Fruit fly (Drosophila melanogaster) whole organism, prepupa: ENCODE measurements around the gene Lipt2.

Source experiments
- Blimp-1 ChIP-seq: fragments of 200-800 bp; sonication (Bioruptor generic); optimal IDR thresholded peaks from 3 replicates; lab custom pipeline; 2017; ENCODE audit warnings: missing biosample characterization, missing genetic modification characterization, mild to moderate bottlenecking, moderate library complexity, missing genetic modification reagents
- CG1621 ChIP-seq: fragments of 200-800 bp; sonication (Bioruptor generic); optimal IDR thresholded peaks from 3 replicates; lab custom pipeline; 2018; ENCODE audit warnings: missing biosample characterization, mild to moderate bottlenecking, missing genetic modification characterization
- CG3032 ChIP-seq: fragments of 200-800 bp; optimal IDR thresholded peaks from 2 replicates; lab custom pipeline; 2019; ENCODE audit warnings: missing biosample characterization, mild to moderate bottlenecking, missing genetic modification characterization, moderate library complexity
- CG31627 ChIP-seq: fragments of 200-800 bp; sonication (Bioruptor generic); optimal IDR thresholded peaks from 3 replicates; lab custom pipeline; 2016; ENCODE audit warnings: missing biosample characterization, missing genetic modification characterization
- CG32006 ChIP-seq: fragments of 200-800 bp; sonication (Bioruptor generic); optimal IDR thresholded peaks from 3 replicates; lab custom pipeline; 2017; ENCODE audit warnings: missing biosample characterization, mild to moderate bottlenecking, missing genetic modification characterization
- CG34406 ChIP-seq: fragments of 200-800 bp; sonication (Bioruptor generic); optimal IDR thresholded peaks from 3 replicates; lab custom pipeline; 2016; ENCODE audit warnings: missing biosample characterization, missing genetic modification characterization
- CG6163 ChIP-seq: fragments of 200-800 bp; sonication (Bioruptor generic); IDR thresholded peaks from 3 replicates; pipeline ENCODE4 v1.3.6; 2022; ENCODE audit warnings: missing biosample characterization, missing genetic modification characterization
- CG6854 ChIP-seq: fragments of 200-800 bp; sonication (Bioruptor generic); optimal IDR thresholded peaks from 2 replicates; lab custom pipeline; 2017; ENCODE audit warnings: missing biosample characterization, mild to moderate bottlenecking, missing genetic modification characterization
- CG8119 ChIP-seq: fragments of 200-800 bp; sonication (Bioruptor generic); IDR thresholded peaks from 3 replicates; pipeline ENCODE4 v1.3.6; 2022; ENCODE audit warnings: missing biosample characterization, missing genetic modification characterization
- CG8632 ChIP-seq: fragments of 200-800 bp; sonication (Bioruptor generic); optimal IDR thresholded peaks from 3 replicates; lab custom pipeline; 2016; ENCODE audit warnings: missing biosample characterization, missing genetic modification characterization
- Eip75B ChIP-seq: fragments of 200-800 bp; sonication (Bioruptor generic); optimal IDR thresholded peaks from 3 replicates; lab custom pipeline; 2016; ENCODE audit warnings: missing biosample characterization, missing genetic modification characterization
- Eip78C ChIP-seq: fragments of 200-800 bp; sonication (Bioruptor generic); peaks from one replicate; lab custom pipeline; 2016; ENCODE audit warnings: missing biosample characterization, missing genetic modification characterization
- Ets21C ChIP-seq: fragments of 200-800 bp; sonication (Bioruptor generic); optimal IDR thresholded peaks from 3 replicates; lab custom pipeline; 2016; ENCODE audit warnings: missing biosample characterization, missing genetic modification characterization
- Hr39 ChIP-seq: fragments of 200-800 bp; sonication (Bioruptor generic); optimal IDR thresholded peaks from 2 replicates; lab custom pipeline; 2016; ENCODE audit warnings: missing biosample characterization, missing genetic modification characterization
- Met ChIP-seq: fragments of 200-800 bp; sonication (Bioruptor generic); optimal IDR thresholded peaks from 3 replicates; lab custom pipeline; 2016; ENCODE audit warnings: missing biosample characterization, missing genetic modification characterization
- Sox14 ChIP-seq: fragments of 200-800 bp; sonication (Bioruptor generic); optimal IDR thresholded peaks from 3 replicates; lab custom pipeline; 2016; ENCODE audit warnings: missing biosample characterization, missing genetic modification characterization
- acj6 ChIP-seq: fragments of 200-800 bp; sonication (Bioruptor generic); optimal IDR thresholded peaks from 3 replicates; lab custom pipeline; 2016; ENCODE audit warnings: missing biosample characterization, missing genetic modification characterization
- dac ChIP-seq: fragments of 200-800 bp; sonication (Bioruptor generic); optimal IDR thresholded peaks from 2 replicates; lab custom pipeline; 2017; ENCODE audit warnings: missing biosample characterization, mild to moderate bottlenecking, missing genetic modification characterization
- esn ChIP-seq: fragments of 200-800 bp; sonication (Bioruptor generic); optimal IDR thresholded peaks from 2 replicates; lab custom pipeline; 2016; ENCODE audit warnings: missing biosample characterization, mild to moderate bottlenecking, missing genetic modification characterization, moderate library complexity
- lz ChIP-seq: fragments of 200-800 bp; sonication (Bioruptor generic); optimal IDR thresholded peaks from 3 replicates; lab custom pipeline; 2016; ENCODE audit warnings: missing biosample characterization, missing genetic modification characterization
- salr ChIP-seq, 2 experiments: fragments of 200-800 bp; sonication (Bioruptor generic); optimal IDR thresholded peaks; 3 replicates each; lab custom pipeline; 2016 to 2018; ENCODE audit warnings: missing biosample characterization in 2 of 2, missing genetic modification characterization in 2 of 2, mild to moderate bottlenecking in 1 of 2
- svp ChIP-seq: fragments of 200-800 bp; sonication (Bioruptor generic); peaks from one replicate; lab custom pipeline; 2016; ENCODE audit warnings: missing biosample characterization, missing genetic modification characterization
- topi ChIP-seq: fragments of 200-800 bp; sonication (Bioruptor generic); optimal IDR thresholded peaks from 3 replicates; lab custom pipeline; 2016; ENCODE audit warnings: missing biosample characterization, missing genetic modification characterization

Lipt2 gene

dm6 chr3R:4387490-4387889, 49.6 kb downstream of the Lipt2 start, which contains the start of gene tub:
Gene tub (plus strand): TSS chr3R:4387742.
- peak; percentile 7 for TF ChIP-seq Hr39 (GFP tag; lab: Kevin White, UChicago)
- TF ChIP-seq svp (GFP tag; lab: Kevin White, UChicago): peak; percentile 84
- TF ChIP-seq Blimp-1 (GFP tag; lab: Kevin White, UChicago): no peak
- TF ChIP-seq Met (GFP tag; lab: Kevin White, UChicago): no peak
- TF ChIP-seq Eip78C: peak; percentile 63
- no peak for TF ChIP-seq Ets21C (GFP tag; lab: Kevin White, UChicago)
- TF ChIP-seq CG31627 (GFP tag; lab: Kevin White, UChicago): peak; percentile 26
- TF ChIP-seq CG34406 (GFP tag; lab: Kevin White, UChicago): no peak
- TF ChIP-seq CG32006 (GFP tag; lab: Kevin White, UChicago): no peak
- TF ChIP-seq acj6 (GFP tag; lab: Kevin White, UChicago): peak; percentile 25
- no peak for TF ChIP-seq CG8119
- TF ChIP-seq CG6163: peak; percentile 62
- TF ChIP-seq Eip75B (GFP tag; lab: Kevin White, UChicago): no peak
- peak; percentile 10 for TF ChIP-seq topi (GFP tag; lab: Kevin White, UChicago)
- TF ChIP-seq CG6854 (GFP tag; lab: Kevin White, UChicago): no peak
- no peak for TF ChIP-seq Sox14 (GFP tag; lab: Kevin White, UChicago)
- no peak for TF ChIP-seq CG8632 (GFP tag; lab: Kevin White, UChicago)
- TF ChIP-seq dac: peak; percentile 22
- TF ChIP-seq CG1621: peak; percentile 45
- TF ChIP-seq esn (GFP tag; lab: Kevin White, UChicago): peak; percentile 13
- TF ChIP-seq salr (GFP tag; optimal IDR thresholded peaks at IDR 0.05; lab: Kevin White, UChicago): no peak
- TF ChIP-seq lz (GFP tag; lab: Kevin White, UChicago): peak; percentile 47
- TF ChIP-seq CG3032 (tag; lab: Kevin White, UChicago): peak; percentile 25
